Fruit fly (Drosophila melanogaster) whole organism, wandering third instar larva: ENCODE data around the gene RfC3.

Source experiments
- Jra ChIP-seq: sonication (Bioruptor generic); optimal IDR thresholded peaks from 2 replicates; lab custom pipeline; 2016; ENCODE audit warnings: missing biosample characterization, missing genetic modification characterization
- N ChIP-seq: fragments of >200 bp; optimal IDR thresholded peaks from 2 replicates; lab custom pipeline; 2018; ENCODE audit warnings: missing biosample characterization, missing external identifiers, missing genetic modification characterization
- Vsx2 ChIP-seq: fragments of 200-300, 225-300 bp; sonication (Bioruptor generic); optimal IDR thresholded peaks from 2 replicates; lab custom pipeline; 2018; ENCODE audit warnings: missing biosample characterization, missing genetic modification characterization; ENCODE audit not compliant: partially characterized antibody
- dsf ChIP-seq: sonication (Bioruptor generic); optimal IDR thresholded peaks from 2 replicates; lab custom pipeline; 2016; ENCODE audit warnings: missing biosample characterization, missing genetic modification characterization, borderline replicate concordance
- h ChIP-seq: fragments of 200-800 bp; sonication (Bioruptor generic); optimal IDR thresholded peaks from 3 replicates; lab custom pipeline; 2016; ENCODE audit warnings: missing biosample characterization, mild to moderate bottlenecking, missing genetic modification characterization
- pan ChIP-seq: fragments of >200 bp; optimal IDR thresholded peaks from 2 replicates; lab custom pipeline; 2017
- psq ChIP-seq: fragments of 200-800 bp; sonication (Bioruptor generic); optimal IDR thresholded peaks from 3 replicates; lab custom pipeline; 2017; ENCODE audit warnings: missing biosample characterization, mild to moderate bottlenecking, missing genetic modification characterization, moderate library complexity
- rgr ChIP-seq: fragments of 200-800 bp; sonication (Bioruptor generic); optimal IDR thresholded peaks from 3 replicates; lab custom pipeline; 2016; ENCODE audit warnings: missing biosample characterization, mild to moderate bottlenecking, missing genetic modification characterization
- sage ChIP-seq: fragments of 200-800 bp; sonication (Bioruptor generic); optimal IDR thresholded peaks from 2 replicates; lab custom pipeline; 2016; ENCODE audit warnings: missing biosample characterization, mild to moderate bottlenecking, missing genetic modification characterization
- woc ChIP-seq: sonication (Bioruptor generic); optimal IDR thresholded peaks from 2 replicates; lab custom pipeline; 2016; ENCODE audit warnings: missing biosample characterization, mild to moderate bottlenecking, missing genetic modification characterization

dm6 chr2L:10426534-10427048, 7.6 kb downstream of the RfC3 start, which contains the start of the genes SmB and KdelR:
- TF ChIP-seq pan (lab: Kevin White, UChicago) = no peak
- TF ChIP-seq h (GFP tag; lab: Kevin White, UChicago) = no peak
- TF ChIP-seq psq (GFP tag; lab: Kevin White, UChicago) = peak; percentile 44
- no peak for TF ChIP-seq Vsx2 (GFP tag; lab: Kevin White, UChicago)
- TF ChIP-seq N = no peak
- TF ChIP-seq sage (GFP tag; lab: Kevin White, UChicago) = no peak
- TF ChIP-seq rgr (GFP tag; lab: Kevin White, UChicago) = no peak
- TF ChIP-seq dsf (GFP tag; lab: Kevin White, UChicago) = peak; percentile 5
- peak; percentile 10 for TF ChIP-seq woc (GFP tag; lab: Kevin White, UChicago)
- peak; percentile 79 for TF ChIP-seq Jra (GFP tag; lab: Kevin White, UChicago)
